Worm (Caenorhabditis elegans): Measurements from ENCODE around the gene C45G9.14.

DNA sequence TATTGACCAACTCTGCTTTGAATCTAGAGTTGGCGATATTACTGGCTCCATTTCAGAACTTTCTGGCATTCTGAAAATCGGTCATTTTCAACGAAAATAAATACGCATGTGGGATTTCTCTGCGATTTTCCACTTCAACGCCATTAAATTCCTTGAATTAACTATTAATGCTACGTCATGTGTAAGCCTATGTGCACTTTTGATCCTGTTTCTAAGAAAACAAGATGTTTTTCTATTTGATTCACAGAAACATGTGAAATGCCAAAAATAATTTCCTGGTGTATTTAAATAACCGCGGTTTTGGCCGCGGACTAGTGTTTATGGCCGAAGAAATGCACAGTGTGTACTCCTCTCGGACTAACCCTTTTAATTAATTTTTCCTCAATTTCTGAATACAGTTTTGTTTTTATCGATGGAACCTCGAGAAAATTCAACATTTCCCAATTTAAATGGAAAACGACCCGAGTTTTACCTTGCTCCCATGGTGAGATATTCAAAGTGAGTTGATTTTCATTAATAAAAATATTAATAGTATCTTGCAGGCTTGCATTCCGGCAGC is 23.9 kb downstream of the C45G9.14 start, which contains the start of the genes C45G9.11 and C45G9.2:
- TF ChIP-seq nhr-23 (tag; optimal IDR thresholded peaks at IDR 0.05) (no peak), nhr-10 (tag; optimal IDR thresholded peaks at IDR 0.05) (no peak), nhr-21 (tag; optimal IDR thresholded peaks at IDR 0.05) (no peak), unc-62 (GFP tag; optimal IDR thresholded peaks at IDR 0.05) (no peak), ztf-4 (tag; optimal IDR thresholded peaks at IDR 0.05) (peak; percentile 43), crh-2 (tag; optimal IDR thresholded peaks at IDR 0.05) (peak; percentile 43), zag-1 (tag; optimal IDR thresholded peaks at IDR 0.05) (no peak), snpc-4 (tag; optimal IDR thresholded peaks at IDR 0.05) (peak; percentile 42), fos-1 (tag; optimal IDR thresholded peaks at IDR 0.05) (no peak), ceh-82 (tag; optimal IDR thresholded peaks at IDR 0.05) (no peak)
